Fruit fly (Drosophila melanogaster): ENCODE measurements around the gene Unc-76.
A peak's percentile ranks its signal among the peaks of the same experiment; 100 is the strongest.

Gene Unc-76

DNA sequence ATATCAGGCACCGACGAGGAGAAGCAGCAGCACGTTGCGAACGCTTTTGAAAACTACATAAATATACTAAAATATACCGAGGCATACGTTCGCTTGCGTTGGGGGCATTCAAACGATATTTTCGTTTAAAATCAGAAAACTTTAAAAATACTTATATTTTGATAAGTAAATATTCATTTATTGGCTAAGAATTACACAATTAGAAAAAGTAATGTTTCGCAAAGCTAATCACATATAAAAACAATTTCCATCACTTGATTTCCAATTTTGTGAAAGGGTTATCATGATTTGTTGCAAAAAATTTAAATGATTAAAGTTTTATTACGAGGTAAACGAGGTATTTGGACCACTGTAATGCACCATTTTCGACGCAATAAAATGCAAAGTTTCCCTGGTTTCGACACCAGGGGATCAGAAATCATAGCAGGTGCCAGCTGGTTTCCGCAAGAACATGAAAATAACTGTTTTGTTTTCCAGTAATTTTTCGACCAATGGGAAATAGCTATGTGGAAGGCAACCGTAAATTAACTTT lies 4.5 kb upstream of the Unc-76 start, which contains the start of gene CG4045 (continued):
- TF ChIP-seq pita (GFP tag; optimal IDR thresholded peaks at IDR 0.05): no peak
- TF ChIP-seq CG2712 (tag; optimal IDR thresholded peaks at IDR 0.05): peak; percentile 23
- TF ChIP-seq CG30020 (tag; optimal IDR thresholded peaks at IDR 0.05): no peak
- no peak for TF ChIP-seq kah (GFP tag; optimal IDR thresholded peaks at IDR 0.05)
- peak; percentile 2 for TF ChIP-seq CoRest (tag; optimal IDR thresholded peaks at IDR 0.05)
- TF ChIP-seq onecut (GFP tag; IDR thresholded peaks at IDR 0.05): no peak
- peak; percentile 28; the same call in 1 of the 2 replicates for TF ChIP-seq E2f2 (GFP tag; IDR thresholded peaks at IDR 0.05)
- no peak for TF ChIP-seq Usf (GFP tag; optimal IDR thresholded peaks at IDR 0.05)
- TF ChIP-seq chn (GFP tag; optimal IDR thresholded peaks at IDR 0.05): no peak
- TF ChIP-seq wek (GFP tag; optimal IDR thresholded peaks at IDR 0.05): peak; percentile 83
- TF ChIP-seq CG17829 (tag; optimal IDR thresholded peaks at IDR 0.05): no peak

DNA sequence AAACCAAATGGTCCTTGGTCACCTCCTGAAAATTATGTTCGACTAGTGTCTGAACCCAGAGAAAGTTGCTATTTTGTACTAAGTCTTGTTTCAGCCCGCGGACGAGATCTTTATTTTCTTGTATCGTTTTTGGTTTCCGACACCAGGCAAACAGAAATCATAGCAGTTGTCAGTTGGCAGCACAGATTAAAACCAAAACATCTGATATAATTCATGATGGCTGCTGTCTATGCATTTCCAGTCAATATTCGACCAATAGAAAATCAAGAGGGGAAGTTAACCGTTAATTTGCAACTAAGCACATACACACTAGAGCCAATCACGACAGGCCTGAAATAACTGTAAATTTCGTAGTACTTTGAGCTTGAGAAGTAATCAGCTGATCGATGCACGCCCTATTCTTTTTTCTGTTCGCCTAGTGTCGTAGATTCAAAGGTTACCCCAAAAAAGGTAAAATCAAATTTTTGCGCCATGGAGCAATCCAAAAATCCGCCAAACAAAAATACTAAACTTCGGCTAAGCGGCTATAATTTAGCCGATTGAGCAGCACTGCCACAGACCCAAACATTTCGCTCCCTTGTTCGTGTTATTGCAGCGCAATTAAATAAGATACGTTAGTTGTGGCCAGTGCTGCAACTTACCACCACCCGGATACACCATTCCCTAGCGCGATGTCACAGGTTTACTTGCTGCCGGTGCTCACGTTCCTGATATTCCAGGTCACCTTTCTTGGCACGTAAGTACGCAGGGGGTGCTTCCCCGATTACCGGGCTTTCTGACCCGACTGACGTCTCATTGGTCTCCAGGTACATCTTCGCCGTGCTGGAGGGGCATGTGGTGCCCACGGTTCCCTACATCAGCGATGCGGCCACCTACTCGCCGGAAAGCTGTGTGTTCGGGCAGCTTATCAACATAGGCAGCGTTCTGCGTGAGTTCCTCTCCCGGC lies 3.7 kb upstream of the Unc-76 start, which contains the start of gene CG4025:
Gene CG4025 (plus strand): TSS at position 555 of the 946 bp plus-strand sequence.
- TF ChIP-seq CG34376 (GFP tag; optimal IDR thresholded peaks at IDR 0.05) (peak; percentile 15), pan (optimal IDR thresholded peaks at IDR 0.05) (no peak), pan (GFP tag; optimal IDR thresholded peaks at IDR 0.05 in 1 of 2, IDR thresholded peaks at IDR 0.05 in 1 of 2) (no peak), CG11085 (GFP tag; IDR thresholded peaks at IDR 0.05) (no peak), CG12219 (GFP tag; optimal IDR thresholded peaks at IDR 0.05) (no peak), pros (GFP tag; optimal IDR thresholded peaks at IDR 0.05) (no peak), CG18599 (GFP tag; optimal IDR thresholded peaks at IDR 0.05) (no peak), CG12769 (tag; optimal IDR thresholded peaks at IDR 0.05) (no peak), CG1832 (GFP tag; optimal IDR thresholded peaks at IDR 0.05) (no peak), gfzf (GFP tag; optimal IDR thresholded peaks at IDR 0.05) (peak; percentile 40), CG12299 (tag; optimal IDR thresholded peaks at IDR 0.05) (no peak), exex (tag; optimal IDR thresholded peaks at IDR 0.05) (no peak), CG8089 (GFP tag; optimal IDR thresholded peaks at IDR 0.05) (no peak), Nf-YB (GFP tag; optimal IDR thresholded peaks at IDR 0.05) (peak; percentile 72), h (optimal IDR thresholded peaks at IDR 0.05) (no peak), Bteb2 (GFP tag; optimal IDR thresholded peaks at IDR 0.05) (no peak), Dp (GFP tag; optimal IDR thresholded peaks at IDR 0.05) (peak; percentile 74), CG34224 (GFP tag; IDR thresholded peaks at IDR 0.05; ENCODE audit: partially characterized antibody) (no peak), Mes4 (GFP tag; optimal IDR thresholded peaks at IDR 0.05) (no peak), CG1792 (GFP tag; optimal IDR thresholded peaks at IDR 0.05) (no peak), CG15514 (GFP tag; optimal IDR thresholded peaks at IDR 0.05) (peak; percentile 7), schlank (tag; optimal IDR thresholded peaks at IDR 0.05) (no peak), row (GFP tag; IDR thresholded peaks at IDR 0.05) (peak; percentile 20; the same call in 1 of the 3 replicates), Neu2 (GFP tag; optimal IDR thresholded peaks at IDR 0.05; ENCODE audit: borderline replicate concordance) (no peak), E2f1 (GFP tag; IDR thresholded peaks at IDR 0.05) (no peak), CG3407 (GFP tag; optimal IDR thresholded peaks at IDR 0.05) (no peak), Med (GFP tag) (peak; percentile 17), inv (GFP tag; IDR thresholded peaks at IDR 0.05; ENCODE audit: partially characterized antibody) (no peak), zfh1 (GFP tag; IDR thresholded peaks at IDR 0.05) (no peak), wek (GFP tag; optimal IDR thresholded peaks at IDR 0.05) (peak; percentile 46), jigr1 (GFP tag; IDR thresholded peaks at IDR 0.05) (no peak), CG33213 (GFP tag; optimal IDR thresholded peaks at IDR 0.05) (no peak), CG15601 (tag; optimal IDR thresholded peaks at IDR 0.05) (no peak), shn (GFP tag; optimal IDR thresholded peaks at IDR 0.05) (no peak), CG14667 (GFP tag; IDR thresholded peaks at IDR 0.05) (no peak), z (GFP tag; IDR thresholded peaks at IDR 0.05) (no peak), seq (GFP tag; IDR thresholded peaks at IDR 0.05) (no peak), phol (tag; optimal IDR thresholded peaks at IDR 0.05) (no peak)
